Fruit fly (Drosophila melanogaster) whole organism, embryonic: ENCODE data around the gene TwdlX.

Source experiments
- CG8290 ChIP-seq, 3 experiments: fragments of 200-800 bp; sonication (Bioruptor generic); optimal IDR thresholded peaks; 2 replicates each; lab custom pipeline; 2016 to 2019; ENCODE audit warnings: missing biosample characterization in 3 of 3, missing genetic modification characterization in 3 of 3, mild to moderate bottlenecking in 2 of 3, moderate library complexity in 1 of 3
- D19B ChIP-seq: fragments of 200-800 bp; sonication (Bioruptor generic); optimal IDR thresholded peaks from 2 replicates; lab custom pipeline; 2017; ENCODE audit warnings: missing biosample characterization, mild to moderate bottlenecking, missing genetic modification characterization
- Sox102F ChIP-seq: fragments of 200-800 bp; sonication (Bioruptor generic); optimal IDR thresholded peaks from 2 replicates; lab custom pipeline; 2018; ENCODE audit warnings: missing biosample characterization, mild to moderate bottlenecking, missing genetic modification characterization, moderate library complexity
- ems ChIP-seq: fragments of 200-800 bp; sonication (Bioruptor generic); optimal IDR thresholded peaks from 3 replicates; lab custom pipeline; 2016; ENCODE audit warnings: missing biosample characterization, missing genetic modification characterization
- gce ChIP-seq: fragments of 200-800 bp; sonication (Bioruptor generic); IDR thresholded peaks from 3 replicates; pipeline ENCODE4 v1.3.6; 2022; ENCODE audit warnings: missing biosample characterization, missing genetic modification characterization
- mirr ChIP-seq: fragments of 200-800 bp; sonication (Bioruptor generic); optimal IDR thresholded peaks from 3 replicates; lab custom pipeline; 2018; ENCODE audit warnings: missing biosample characterization, mild to moderate bottlenecking, missing genetic modification characterization
- scrt ChIP-seq: fragments of 200-800 bp; sonication (Bioruptor generic); optimal IDR thresholded peaks from 2 replicates; lab custom pipeline; 2018; ENCODE audit warnings: missing biosample characterization, mild to moderate bottlenecking, missing genetic modification characterization, moderate library complexity
- vvl ChIP-seq: fragments of 200-800 bp; sonication (Bioruptor generic); IDR thresholded peaks from 2 replicates; pipeline ENCODE4 v1.3.6; 2022; ENCODE audit warnings: missing biosample characterization, missing genetic modification characterization

DNA sequence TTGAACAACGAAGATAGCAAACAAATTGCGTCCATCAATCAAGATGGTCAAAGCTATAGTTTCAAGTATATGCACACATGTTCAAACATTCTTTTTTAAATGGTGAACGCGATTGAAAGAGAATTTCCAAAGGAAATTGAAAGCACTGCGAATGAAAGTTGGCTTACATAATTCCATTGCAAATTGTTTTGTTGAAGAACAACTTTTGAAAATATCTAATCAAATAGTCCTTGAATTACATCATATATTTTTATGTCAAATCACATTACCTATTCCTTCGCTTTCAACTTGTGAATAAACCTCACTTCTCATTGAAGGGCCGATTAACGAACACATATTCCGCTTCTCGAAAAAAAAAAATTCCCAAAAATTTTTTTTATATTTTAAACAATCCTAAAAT, 9.7 kb downstream of the TwdlX start, which contains the start of gene CG32568:
- TF ChIP-seq gce (GFP tag; lab: Robert Waterston, UW), result no peak
- TF ChIP-seq ems, result no peak
- TF ChIP-seq D19B (GFP tag; lab: Kevin White, UChicago), result no peak
- TF ChIP-seq CG8290 (GFP tag; optimal IDR thresholded peaks at IDR 0.05; lab: Kevin White, UChicago), result no peak
- TF ChIP-seq CG8290 (tag; optimal IDR thresholded peaks at IDR 0.05; lab: Kevin White, UChicago), result no peak
- no peak for TF ChIP-seq Sox102F (GFP tag; lab: Kevin White, UChicago)
- TF ChIP-seq mirr (GFP tag; lab: Kevin White, UChicago), result no peak
- TF ChIP-seq scrt (GFP tag; lab: Kevin White, UChicago), result no peak
- TF ChIP-seq vvl (GFP tag; lab: Robert Waterston, UW), result no peak
